In genomic region chr2L:21162875-21163274, dm6 we compare ENCODE assay signal across 5 fruit fly cellular contexts.
TF ChIP-seq lines count a peak whose summit lies in the region.

Gene Nbr (minus strand): TSS chr2L:21163083.

- TF ChIP-seq CTCF in whole organism, embryonic (GFP tag; optimal IDR thresholded peaks at IDR 0.05; lab: Kevin White, UChicago) = no peak

TF ChIP-seq in whole organism, adult, 20 proteins besides CTCF, POLR2A, EP300 and RAD21:
- TF ChIP-seq tj (GFP tag; optimal IDR thresholded peaks at IDR 0.05; lab: Kevin White, UChicago) (peak; percentile 61), CG11617 (GFP tag; optimal IDR thresholded peaks at IDR 0.05; lab: Kevin White, UChicago) (no peak), bab1 (GFP tag; optimal IDR thresholded peaks at IDR 0.05; lab: Kevin White, UChicago) (peak; percentile 45)

TF ChIP-seq in whole organism, embryonic, 481 proteins besides CTCF, POLR2A, EP300 and RAD21 (continues in another document):
- TF ChIP-seq Ets65A (GFP tag; lab: Kevin White, UChicago) = peak; percentile 71
- TF ChIP-seq lola (GFP tag; optimal IDR thresholded peaks at IDR 0.05; lab: Kevin White, UChicago) = no peak
- no peak for TF ChIP-seq tap (tag; optimal IDR thresholded peaks at IDR 0.05; lab: Kevin White, UChicago)
- TF ChIP-seq chinmo (GFP tag; IDR thresholded peaks at IDR 0.05; lab: Robert Waterston, UW; ENCODE audit: partially characterized antibody) = peak; percentile 76; the same call in 1 of the 4 replicates
- TF ChIP-seq pzg (GFP tag; optimal IDR thresholded peaks at IDR 0.05; lab: Kevin White, UChicago) = peak; percentile 12
- peak; percentile 72 for TF ChIP-seq Med (GFP tag; lab: Kevin White, UChicago)
- 0 out of 3 replicates have a peak, but pooled peaks have one; percentile 35 for TF ChIP-seq CG6791 (GFP tag; IDR thresholded peaks at IDR 0.05; lab: Robert Waterston, UW; ENCODE audit: partially characterized antibody)
- TF ChIP-seq CG10543 (GFP tag; optimal IDR thresholded peaks at IDR 0.05; lab: Kevin White, UChicago) = no peak
- TF ChIP-seq vvl (GFP tag; IDR thresholded peaks at IDR 0.05; lab: Robert Waterston, UW) = 0 out of 2 replicates have a peak, but pooled peaks have one; percentile 7
- peak; percentile 39 for TF ChIP-seq Rfx (GFP tag; IDR thresholded peaks at IDR 0.05; lab: Robert Waterston, UW)
- no peak for TF ChIP-seq CG3726 (GFP tag; IDR thresholded peaks at IDR 0.05; lab: Robert Waterston, UW)
- TF ChIP-seq otp (GFP tag; IDR thresholded peaks at IDR 0.05; lab: Robert Waterston, UW) = 0 out of 3 replicates have a peak, but pooled peaks have one; percentile 16
- peak; percentile 67 for TF ChIP-seq bbx (GFP tag; IDR thresholded peaks at IDR 0.05; lab: Robert Waterston, UW; ENCODE audit: partially characterized antibody)
- TF ChIP-seq MBD-R2 (GFP tag; IDR thresholded peaks at IDR 0.05; lab: Robert Waterston, UW) = peak; percentile 71
- TF ChIP-seq CG8290 (GFP tag; optimal IDR thresholded peaks at IDR 0.05; lab: Kevin White, UChicago) = no peak
- peak in 1 of 2 experiments; percentile 29 for TF ChIP-seq CG8290 (tag; optimal IDR thresholded peaks at IDR 0.05; lab: Kevin White, UChicago)
- TF ChIP-seq D19A (tag; optimal IDR thresholded peaks at IDR 0.05; lab: Kevin White, UChicago) = no peak
- 0 out of 3 replicates have a peak, but pooled peaks have one; percentile 40 for TF ChIP-seq ken (GFP tag; IDR thresholded peaks at IDR 0.05; lab: Robert Waterston, UW)
- TF ChIP-seq MESR4 (GFP tag; optimal IDR thresholded peaks at IDR 0.05; lab: Kevin White, UChicago) = peak; percentile 87
- TF ChIP-seq ci (GFP tag; IDR thresholded peaks at IDR 0.05; lab: Robert Waterston, UW) = 0 out of 3 replicates have a peak, but pooled peaks have one; percentile 24

TF ChIP-seq in whole organism, prepupa, 60 proteins besides CTCF, POLR2A, EP300 and RAD21:
- 0 out of 3 replicates have a peak, but pooled peaks have one; percentile 14 for TF ChIP-seq CG6163 (GFP tag; IDR thresholded peaks at IDR 0.05; lab: Robert Waterston, UW)
- TF ChIP-seq Ets21C (GFP tag; optimal IDR thresholded peaks at IDR 0.05; lab: Kevin White, UChicago) = no peak

TF ChIP-seq in whole organism, pupa, 21 proteins besides CTCF, POLR2A, EP300 and RAD21:
- no peak for TF ChIP-seq gl (tag; optimal IDR thresholded peaks at IDR 0.05; lab: Kevin White, UChicago)
- TF ChIP-seq D1 (tag; optimal IDR thresholded peaks at IDR 0.05; lab: Kevin White, UChicago) = no peak
- TF ChIP-seq fd96Ca (GFP tag; IDR thresholded peaks at IDR 0.05; lab: Robert Waterston, UW) = 0 out of 3 replicates have a peak, but pooled peaks have one; percentile 25
TF ChIP-seq in whole organism, pupa: peak in this region for 1.

TF ChIP-seq in whole organism, wandering third instar larva, 38 proteins besides CTCF, POLR2A, EP300 and RAD21:
- TF ChIP-seq Dif (GFP tag; optimal IDR thresholded peaks at IDR 0.05; lab: Kevin White, UChicago; ENCODE audit: partially characterized antibody) = peak; percentile 58
- no peak for TF ChIP-seq Rel (GFP tag; optimal IDR thresholded peaks at IDR 0.05; lab: Kevin White, UChicago)
- peak; percentile 13 for TF ChIP-seq Rel (tag; optimal IDR thresholded peaks at IDR 0.05; lab: Kevin White, UChicago)
- peak; percentile 49 for TF ChIP-seq Hr83 (GFP tag; optimal IDR thresholded peaks at IDR 0.05; lab: Kevin White, UChicago; ENCODE audit: poor library complexity, severe bottlenecking)
- peak; percentile 35 for TF ChIP-seq rgr (GFP tag; optimal IDR thresholded peaks at IDR 0.05; lab: Kevin White, UChicago)
- TF ChIP-seq CG9705 (GFP tag; optimal IDR thresholded peaks at IDR 0.05; lab: Kevin White, UChicago) = no peak
TF ChIP-seq in whole organism, wandering third instar larva: peak in this region for 4.
